Worm (Caenorhabditis elegans) whole organism, midembryonic: ENCODE results near the gene K03B4.1.

Experiments used
- T22C8.4 ChIP-seq: fragments of 200-800 bp; sonication (Bioruptor generic); IDR thresholded peaks from 2 replicates; pipeline ENCODE4 v1.3.6; 2022; ENCODE audit warnings: missing genetic modification characterization, missing compliant biosample characterization
- cog-1 ChIP-seq: sonication (generic microtip); optimal IDR thresholded peaks from 2 replicates; lab custom pipeline; 2016; ENCODE audit warnings: missing genetic modification characterization, missing compliant biosample characterization
- flt-1 ChIP-seq: fragments of 200-800 bp; sonication (Bioruptor generic); IDR thresholded peaks from 2 replicates; pipeline ENCODE4 v1.3.6; 2022; ENCODE audit warnings: missing genetic modification characterization, missing compliant biosample characterization
- klf-2 ChIP-seq: fragments of 200-800 bp; sonication (Bioruptor generic); conservative IDR thresholded peaks from 2 replicates; pipeline ENCODE4 v1.3.6; 2022; ENCODE audit warnings: missing genetic modification reagents, missing genetic modification characterization, missing compliant biosample characterization
- med-1 ChIP-seq: sonication (generic microtip); optimal IDR thresholded peaks from 2 replicates; lab custom pipeline; 2017; ENCODE audit warnings: missing genetic modification characterization, mild to moderate bottlenecking, missing compliant biosample characterization, antibody characterized with exemption, missing genetic modification reagents; ENCODE audit not compliant: insufficient read depth
- ref-1 ChIP-seq: fragments of 200-800 bp; sonication (Bioruptor generic); conservative IDR thresholded peaks from 2 replicates; pipeline ENCODE4 v1.3.6; 2022; ENCODE audit warnings: missing genetic modification reagents, missing genetic modification characterization, missing compliant biosample characterization
- tab-1 ChIP-seq: fragments of 200-800 bp; sonication (Bioruptor generic); IDR thresholded peaks from 2 replicates; pipeline ENCODE4 v1.3.6; 2022; ENCODE audit warnings: missing genetic modification characterization, missing compliant biosample characterization
- ztf-23 ChIP-seq: fragments of 200-800 bp; sonication (Bioruptor generic); IDR thresholded peaks from 2 replicates; pipeline ENCODE4 v1.3.6; 2022; ENCODE audit warnings: missing genetic modification reagents, missing genetic modification characterization, missing compliant biosample characterization
- ztf-29 ChIP-seq: fragments of 200-800 bp; sonication (Bioruptor generic); IDR thresholded peaks from 2 replicates; pipeline ENCODE4 v1.3.6; 2022; ENCODE audit warnings: missing genetic modification reagents, missing genetic modification characterization, missing compliant biosample characterization

DNA sequence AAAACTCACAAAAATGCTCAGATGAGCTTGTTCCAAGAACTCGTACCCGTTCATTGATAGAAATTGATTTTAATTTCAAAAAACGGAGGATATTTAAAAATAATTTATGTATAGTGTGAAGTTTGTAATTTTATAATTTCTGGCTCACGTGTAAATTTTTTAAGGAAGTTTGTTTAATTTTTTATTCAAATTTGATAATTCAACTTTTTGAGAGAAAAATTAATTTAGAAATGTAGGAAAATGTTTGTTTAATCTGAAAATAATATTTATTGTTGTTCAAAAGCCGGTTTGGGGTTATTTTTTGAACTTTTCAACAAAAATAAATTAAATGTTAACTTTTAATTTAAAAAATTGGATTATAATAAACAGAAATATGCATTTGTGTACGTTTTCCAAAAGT, 13.0 kb upstream of the K03B4.1 start, which contains the start of gene K03B4.6:
- TF ChIP-seq ztf-29 (no peak), flt-1 (no peak), T22C8.4 (no peak), ztf-23 (GFP tag; lab: Robert Waterston, UW) (no peak), cog-1 (no peak), med-1 (GFP tag; lab: Kevin White, UChicago) (no peak), ref-1 (GFP tag; lab: Robert Waterston, UW) (no peak), tab-1 (GFP tag; lab: Robert Waterston, UW) (no peak), klf-2 (GFP tag; lab: Robert Waterston, UW) (no peak)
